Worm (Caenorhabditis elegans) whole organism, young adult: ENCODE results near the gene nhr-88.

ENCODE experiments used
- B0035.1 ChIP-seq: sonication (generic microtip); optimal IDR thresholded peaks from 2 replicates; lab custom pipeline; 2016; ENCODE audit warnings: missing genetic modification characterization, mild to moderate bottlenecking, missing compliant biosample characterization, missing genotype, missing genetic modification reagents
- C06A6.2 ChIP-seq: fragments of 200-800 bp; sonication (Bioruptor generic); conservative IDR thresholded peaks from 2 replicates; pipeline ENCODE4 v1.3.6; 2022; ENCODE audit warnings: missing genetic modification characterization, missing compliant biosample characterization
- F39B2.1 ChIP-seq: fragments of 200-800 bp; sonication (Bioruptor generic); IDR thresholded peaks from 2 replicates; pipeline ENCODE4 v1.3.6; 2022; ENCODE audit warnings: missing genetic modification reagents, missing genetic modification characterization, missing compliant biosample characterization
- F49E8.2 ChIP-seq: sonication (generic microtip); optimal IDR thresholded peaks from 3 replicates; lab custom pipeline; 2017; ENCODE audit warnings: missing genetic modification characterization, mild to moderate bottlenecking, missing compliant biosample characterization, antibody characterized with exemption, moderate library complexity; ENCODE audit not compliant: insufficient read depth
- F57A8.1 ChIP-seq: fragments of 200-800 bp; sonication (Bioruptor generic); optimal IDR thresholded peaks from 2 replicates; lab custom pipeline; 2018; ENCODE audit warnings: mild to moderate bottlenecking, missing genetic modification characterization, moderate library complexity, missing compliant biosample characterization
- T07F8.4 ChIP-seq: sonication (generic microtip); optimal IDR thresholded peaks from 2 replicates; lab custom pipeline; 2016; ENCODE audit warnings: mild to moderate bottlenecking, missing genetic modification characterization, moderate library complexity, missing compliant biosample characterization
- T26A5.8 ChIP-seq: sonication (generic microtip); optimal IDR thresholded peaks from 2 replicates; lab custom pipeline; 2016; ENCODE audit warnings: missing genetic modification characterization, missing compliant biosample characterization
- Y67H2A.10 ChIP-seq: fragments of 200-800 bp; sonication (Bioruptor generic); conservative IDR thresholded peaks from 2 replicates; pipeline ENCODE4 v1.3.6; 2022; ENCODE audit warnings: missing genetic modification reagents, missing genetic modification characterization, missing compliant biosample characterization
- akir-1 ChIP-seq: fragments of 200-800 bp; sonication (Bioruptor generic); optimal IDR thresholded peaks from 2 replicates; lab custom pipeline; 2018; ENCODE audit warnings: mild to moderate bottlenecking, missing genetic modification characterization, moderate library complexity, missing compliant biosample characterization
- ama-1 ChIP-seq, 3 experiments: fragments of 150-350 bp in 1 of 3; sonication (generic microtip) in 2 of 3; optimal IDR thresholded peaks; 2 replicates each; lab custom pipeline; 2014 to 2018; ENCODE audit warnings: missing biosample characterization in 2 of 3, missing genetic modification characterization in 2 of 3, missing genetic modification reagents in 2 of 3
- attf-3 ChIP-seq: fragments of 200-800 bp; sonication (Bioruptor generic); conservative IDR thresholded peaks from 2 replicates; pipeline ENCODE4 v1.3.6; 2022; ENCODE audit warnings: missing genetic modification reagents, missing genetic modification characterization, missing compliant biosample characterization
- ccch-3 ChIP-seq: fragments of 200-800 bp; sonication (Bioruptor generic); optimal IDR thresholded peaks from 2 replicates; lab custom pipeline; 2018; ENCODE audit warnings: mild to moderate bottlenecking, missing genetic modification characterization, missing compliant biosample characterization
- cebp-1 ChIP-seq, 2 experiments: fragments of 200-800 bp in 1 of 2; sonication (Bioruptor generic) in 1 of 2; sonication (generic microtip) in 1 of 2; IDR thresholded peaks in 1 of 2; optimal IDR thresholded peaks in 1 of 2; 2 replicates each; pipeline versions ENCODE4 v1.3.6 to Lab custom; 2017 to 2022; ENCODE audit warnings: missing compliant biosample characterization in 2 of 2, missing genetic modification characterization in 2 of 2, mild to moderate bottlenecking in 1 of 2, missing genetic modification reagents in 1 of 2, moderate library complexity in 1 of 2
- cebp-2 ChIP-seq: fragments of 200-800 bp; sonication (Bioruptor generic); IDR thresholded peaks from 2 replicates; pipeline ENCODE4 v1.3.6; 2022; ENCODE audit warnings: missing genetic modification characterization, missing compliant biosample characterization
- ceh-100 ChIP-seq: fragments of 200-800 bp; sonication (Bioruptor generic); IDR thresholded peaks from 2 replicates; pipeline ENCODE4 v1.3.6; 2022; ENCODE audit warnings: missing genetic modification reagents, missing genetic modification characterization, missing compliant biosample characterization
- ceh-27 ChIP-seq: fragments of 200-800 bp; sonication (Bioruptor generic); optimal IDR thresholded peaks from 2 replicates; lab custom pipeline; 2018; ENCODE audit warnings: mild to moderate bottlenecking, missing genetic modification characterization, moderate library complexity, missing compliant biosample characterization
- ceh-40 ChIP-seq: fragments of 200-800 bp; sonication (Bioruptor generic); IDR thresholded peaks from 2 replicates; pipeline ENCODE4 v1.3.6; 2022; ENCODE audit warnings: missing genetic modification characterization, missing compliant biosample characterization
- chd-7 ChIP-seq: sonication (generic microtip); optimal IDR thresholded peaks from 2 replicates; lab custom pipeline; 2016; ENCODE audit warnings: mild to moderate bottlenecking, missing genetic modification characterization, moderate library complexity, missing compliant biosample characterization
- die-1 ChIP-seq: sonication (generic microtip); optimal IDR thresholded peaks from 2 replicates; lab custom pipeline; 2016; ENCODE audit warnings: missing genotype, mild to moderate bottlenecking, missing genetic modification characterization, missing compliant biosample characterization
- fkh-3 ChIP-seq: sonication (generic microtip); optimal IDR thresholded peaks from 2 replicates; lab custom pipeline; 2016; ENCODE audit warnings: mild to moderate bottlenecking, missing genetic modification characterization, missing compliant biosample characterization
- him-1 ChIP-seq: sonication (generic microtip); optimal IDR thresholded peaks from 2 replicates; lab custom pipeline; 2016; ENCODE audit warnings: missing genotype, missing genetic modification reagents, missing genetic modification characterization, missing compliant biosample characterization
- hlh-26 ChIP-seq: fragments of 200-800 bp; sonication (Bioruptor generic); conservative IDR thresholded peaks from 2 replicates; pipeline ENCODE4 v1.3.6; 2022; ENCODE audit warnings: missing genetic modification reagents, missing genetic modification characterization, missing compliant biosample characterization
- let-526 ChIP-seq: fragments of 200-800 bp; sonication (Bioruptor generic); IDR thresholded peaks from 2 replicates; pipeline ENCODE4 v1.3.6; 2022; ENCODE audit warnings: missing genetic modification reagents, missing genetic modification characterization, missing compliant biosample characterization
- let-607 ChIP-seq, 2 experiments: fragments of 200-800 bp in 1 of 2; sonication (Bioruptor generic) in 1 of 2; sonication (generic microtip) in 1 of 2; optimal IDR thresholded peaks; 2 replicates each; lab custom pipeline; 2016 to 2018; ENCODE audit warnings: mild to moderate bottlenecking in 2 of 2, missing compliant biosample characterization in 2 of 2, missing genetic modification characterization in 2 of 2, moderate library complexity in 2 of 2, missing genotype in 1 of 2
- madf-3 ChIP-seq: fragments of 200-800 bp; sonication (Bioruptor generic); IDR thresholded peaks from 2 replicates; pipeline ENCODE4 v1.3.6; 2022; ENCODE audit warnings: missing genetic modification reagents, missing genetic modification characterization, missing compliant biosample characterization
- pbrm-1 ChIP-seq: fragments of 200-800 bp; sonication (Bioruptor generic); IDR thresholded peaks from 2 replicates; pipeline ENCODE4 v1.3.6; 2022; ENCODE audit warnings: missing genetic modification reagents, missing genetic modification characterization, missing compliant biosample characterization
- rec-8 ChIP-seq, 2 experiments: sonication (generic microtip); optimal IDR thresholded peaks; 2 replicates each; lab custom pipeline; 2016; ENCODE audit warnings: mild to moderate bottlenecking in 2 of 2, missing genetic modification characterization in 2 of 2, missing genetic modification reagents in 2 of 2, missing genotype in 2 of 2, missing biosample characterization in 1 of 2, missing compliant biosample characterization in 1 of 2, moderate library complexity in 1 of 2
- repo-1 ChIP-seq: sonication (generic microtip); optimal IDR thresholded peaks from 2 replicates; lab custom pipeline; 2017; ENCODE audit warnings: mild to moderate bottlenecking, missing genetic modification characterization, missing compliant biosample characterization
- sdz-38 ChIP-seq: sonication (generic microtip); optimal IDR thresholded peaks from 2 replicates; lab custom pipeline; 2016; ENCODE audit warnings: missing genotype, missing genetic modification characterization, missing compliant biosample characterization
- sptf-2 ChIP-seq: fragments of 200-800 bp; sonication (Bioruptor generic); optimal IDR thresholded peaks from 2 replicates; lab custom pipeline; 2018; ENCODE audit warnings: mild to moderate bottlenecking, missing genetic modification characterization, missing compliant biosample characterization
- tbp1 ChIP-seq: fragments of 200-800 bp; sonication (Bioruptor generic); optimal IDR thresholded peaks from 2 replicates; lab custom pipeline; 2018; ENCODE audit warnings: mild to moderate bottlenecking, missing genetic modification characterization, missing compliant biosample characterization
- zfh-2 ChIP-seq: fragments of 200-800 bp; sonication (Bioruptor generic); conservative IDR thresholded peaks from 2 replicates; pipeline ENCODE4 v1.3.6; 2022; ENCODE audit warnings: missing genetic modification reagents, missing genetic modification characterization, missing compliant biosample characterization

The nhr-88 gene

DNA sequence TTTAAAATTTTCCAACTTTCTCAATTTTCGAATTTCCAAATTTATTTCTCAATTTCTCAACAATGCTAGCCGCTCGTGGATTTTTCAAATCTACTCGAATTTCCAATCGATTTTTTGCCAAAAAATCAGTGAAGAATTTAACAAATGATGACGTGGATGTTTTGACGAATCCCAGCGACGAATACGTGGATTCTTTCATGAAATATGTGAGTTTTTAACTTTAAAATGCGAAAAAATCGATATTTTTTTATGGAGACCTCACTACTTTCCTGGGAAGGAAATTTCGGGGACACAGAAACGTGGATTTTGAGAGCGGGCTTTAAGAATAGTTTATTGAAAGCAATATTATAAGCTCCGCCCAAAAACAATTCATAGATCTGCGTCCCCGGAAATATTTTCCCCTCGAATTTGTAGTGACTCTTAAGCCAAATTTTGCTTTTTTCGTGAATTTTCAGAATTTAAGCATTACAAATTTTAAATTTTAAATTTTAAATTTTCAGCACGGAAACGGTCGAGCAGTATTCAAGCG, 15.2 kb downstream of the nhr-88 start, which contains the start of gene K08A2.2:
Gene K08A2.2 (plus strand): TSS at position 51 of the 529 bp plus-strand sequence.
- TF ChIP-seq him-1: peak; percentile 22
- TF ChIP-seq ceh-100 (GFP tag; lab: Robert Waterston, UW): peak; percentile 91
- peak; percentile 13 for TF ChIP-seq ceh-27 (GFP tag; lab: Kevin White, UChicago)
- no peak for TF ChIP-seq cebp-1 (GFP tag; IDR thresholded peaks at IDR 0.05; lab: Robert Waterston, UW)
- TF ChIP-seq cebp-1 (tag; optimal IDR thresholded peaks at IDR 0.05; lab: Kevin White, UChicago): no peak
- no peak for TF ChIP-seq akir-1

DNA sequence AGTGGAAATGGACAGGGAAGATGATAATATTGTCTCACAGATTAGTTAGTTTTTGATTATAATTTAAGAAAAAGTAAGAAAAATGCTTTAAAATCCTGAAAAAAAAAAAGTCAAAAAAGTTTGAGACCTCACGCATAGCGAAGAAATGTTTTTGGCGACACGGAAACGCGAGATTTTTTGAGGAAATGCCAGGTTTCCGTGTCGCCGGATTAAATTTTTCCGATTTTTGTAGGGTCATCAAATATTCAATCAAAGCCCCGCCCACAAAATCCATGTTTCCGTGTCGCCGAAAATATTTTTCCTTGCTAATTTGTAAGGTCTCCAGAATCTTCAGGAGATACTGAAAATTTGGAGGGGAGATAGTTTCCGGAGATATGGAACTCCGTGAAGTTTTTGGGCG, 15.9 kb downstream of the nhr-88 start:
- TF ChIP-seq C06A6.2: no peak
- no peak for TF ChIP-seq chd-7 (tag; lab: Kevin White, UChicago)
- TF ChIP-seq F57A8.1 (GFP tag; lab: Kevin White, UChicago): no peak
- TF ChIP-seq ama-1 (optimal IDR thresholded peaks at IDR 0.05; lab: Kevin White, UChicago): no peak
- no peak for TF ChIP-seq ama-1 (GFP tag; optimal IDR thresholded peaks at IDR 0.05; lab: Kevin White, UChicago)
- no peak for TF ChIP-seq sptf-2
- no peak for TF ChIP-seq repo-1 (tag; lab: Kevin White, UChicago)
- peak; percentile 39 for TF ChIP-seq ceh-100 (GFP tag; lab: Robert Waterston, UW)
- TF ChIP-seq madf-3 (GFP tag; lab: Robert Waterston, UW): 0 out of 2 replicates have a peak, but pooled peaks have one; percentile 48
- TF ChIP-seq let-526 (GFP tag; lab: Robert Waterston, UW): no peak
- TF ChIP-seq let-607 (tag; optimal IDR thresholded peaks at IDR 0.05; lab: Kevin White, UChicago): no peak
- no peak for TF ChIP-seq hlh-26 (GFP tag; lab: Robert Waterston, UW)
- no peak for TF ChIP-seq B0035.1 (tag; lab: Kevin White, UChicago)
- no peak for TF ChIP-seq fkh-3 (tag; lab: Kevin White, UChicago)
- TF ChIP-seq ceh-40 (GFP tag; lab: Robert Waterston, UW): no peak
- TF ChIP-seq T26A5.8 (tag; lab: Kevin White, UChicago): no peak

- TF ChIP-seq T07F8.4 (tag; lab: Kevin White, UChicago) (no peak), cebp-1 (GFP tag; IDR thresholded peaks at IDR 0.05; lab: Robert Waterston, UW) (no peak), cebp-1 (tag; optimal IDR thresholded peaks at IDR 0.05; lab: Kevin White, UChicago) (peak; percentile 87), F49E8.2 (tag; lab: Kevin White, UChicago) (no peak), cebp-2 (GFP tag; lab: Robert Waterston, UW) (no peak), sdz-38 (tag; lab: Kevin White, UChicago) (no peak)
Observed at ce11 chrII:2994590-2995392, 18.4 kb downstream of the nhr-88 start.

ce11 chrII:2996721-2997120, 20.3 kb downstream of the nhr-88 start, which contains the start of gene lido-8:
Gene lido-8 (plus strand): TSS chrII:2997021.
- no peak for TF ChIP-seq die-1
- no peak for TF ChIP-seq attf-3 (GFP tag; lab: Robert Waterston, UW)
- TF ChIP-seq rec-8 (tag; optimal IDR thresholded peaks at IDR 0.05; lab: Kevin White, UChicago): no peak
- TF ChIP-seq ccch-3: no peak
- TF ChIP-seq tbp1 (GFP tag; lab: Kevin White, UChicago): no peak
- TF ChIP-seq F39B2.1 (GFP tag; lab: Robert Waterston, UW): no peak
- TF ChIP-seq pbrm-1 (GFP tag; lab: Robert Waterston, UW): no peak
- TF ChIP-seq let-607 (tag; optimal IDR thresholded peaks at IDR 0.05; lab: Kevin White, UChicago): no peak
- no peak for TF ChIP-seq let-526 (GFP tag; lab: Robert Waterston, UW)
- TF ChIP-seq zfh-2 (GFP tag; lab: Robert Waterston, UW): no peak
- TF ChIP-seq cebp-2 (GFP tag; lab: Robert Waterston, UW): no peak
- TF ChIP-seq Y67H2A.10 (GFP tag; lab: Robert Waterston, UW): no peak
